Fruit fly (Drosophila melanogaster): Measurements from ENCODE around the gene CG7567.

CG7567 gene

dm6 chr3R:29618515-29619157 is 30.7 kb upstream of the CG7567 start, which contains the start of gene CG1907 (continued):
- peak; percentile 98 for TF ChIP-seq esg (GFP tag; conservative IDR thresholded peaks at IDR 0.05)
- no peak for TF ChIP-seq Dfd (GFP tag; optimal IDR thresholded peaks at IDR 0.05)
- peak; percentile 77 for TF ChIP-seq CG13624 (GFP tag; optimal IDR thresholded peaks at IDR 0.05)
- TF ChIP-seq tup (GFP tag; optimal IDR thresholded peaks at IDR 0.05), result peak; percentile 93
- TF ChIP-seq zen2 (GFP tag; IDR thresholded peaks at IDR 0.05; ENCODE audit: partially characterized antibody), result no peak
- peak; percentile 96 for TF ChIP-seq Med (GFP tag)
- TF ChIP-seq ro (GFP tag; IDR thresholded peaks at IDR 0.05), result peak; percentile 95
- peak; percentile 20 for TF ChIP-seq hkb (optimal IDR thresholded peaks at IDR 0.05)
- peak; percentile 99 for TF ChIP-seq hkb (GFP tag; IDR thresholded peaks at IDR 0.05)
- 0 out of 2 replicates have a peak, but pooled peaks have one; percentile 33 for TF ChIP-seq inv (GFP tag; IDR thresholded peaks at IDR 0.05; ENCODE audit: partially characterized antibody)
- TF ChIP-seq CG30431 (GFP tag; optimal IDR thresholded peaks at IDR 0.05), result peak; percentile 96
- peak; percentile 98 for TF ChIP-seq Oli (tag; optimal IDR thresholded peaks at IDR 0.05)
- peak; percentile 96 for TF ChIP-seq CG17612 (GFP tag; IDR thresholded peaks at IDR 0.05)
- peak; percentile 98 for TF ChIP-seq CG4820 (GFP tag; optimal IDR thresholded peaks at IDR 0.05)
- no peak for TF ChIP-seq Neu2 (GFP tag; optimal IDR thresholded peaks at IDR 0.05; ENCODE audit: borderline replicate concordance)
- TF ChIP-seq CG32532 (GFP tag; IDR thresholded peaks at IDR 0.05), result peak; percentile 99
- TF ChIP-seq schlank (tag; optimal IDR thresholded peaks at IDR 0.05), result peak; percentile 90
- TF ChIP-seq CG34422 (GFP tag; IDR thresholded peaks at IDR 0.05), result peak; percentile 98
- peak; percentile 85 for TF ChIP-seq CG4707 (GFP tag; optimal IDR thresholded peaks at IDR 0.05)
- TF ChIP-seq Hr39 (optimal IDR thresholded peaks at IDR 0.05), result no peak
- TF ChIP-seq gro (GFP tag; optimal IDR thresholded peaks at IDR 0.05), result peak; percentile 72
- TF ChIP-seq unc-4 (GFP tag; IDR thresholded peaks at IDR 0.05; ENCODE audit: partially characterized antibody), result peak; percentile 43; the same call in 1 of the 2 replicates
- TF ChIP-seq HmgZ (tag; optimal IDR thresholded peaks at IDR 0.05), result peak; percentile 97
- TF ChIP-seq Jarid2 (GFP tag; optimal IDR thresholded peaks at IDR 0.05), result peak; percentile 90
- TF ChIP-seq CG10267 (tag; optimal IDR thresholded peaks at IDR 0.05), result peak; percentile 99
- TF ChIP-seq btn (GFP tag; optimal IDR thresholded peaks at IDR 0.05), result peak; percentile 53
- peak; percentile 79 for TF ChIP-seq CG8944 (GFP tag; optimal IDR thresholded peaks at IDR 0.05)
- TF ChIP-seq CG11456 (GFP tag; IDR thresholded peaks at IDR 0.05), result peak; percentile 97
- TF ChIP-seq CG10321 (GFP tag; IDR thresholded peaks at IDR 0.05), result peak; percentile 86
- TF ChIP-seq bsh (GFP tag; optimal IDR thresholded peaks at IDR 0.05), result peak; percentile 88 to 98
- TF ChIP-seq CG3407 (GFP tag; optimal IDR thresholded peaks at IDR 0.05), result peak; percentile 96
- TF ChIP-seq jigr1 (GFP tag; IDR thresholded peaks at IDR 0.05), result peak; percentile 96
- TF ChIP-seq her (GFP tag; optimal IDR thresholded peaks at IDR 0.05), result peak; percentile 67
- TF ChIP-seq ems (GFP tag; optimal IDR thresholded peaks at IDR 0.05), result peak; percentile 90
- peak; percentile 99 for TF ChIP-seq E2f1 (GFP tag; IDR thresholded peaks at IDR 0.05)
- TF ChIP-seq CkIIα-i1 (GFP tag; IDR thresholded peaks at IDR 0.05), result peak; percentile 94
- peak; percentile 97 for TF ChIP-seq corto (GFP tag; optimal IDR thresholded peaks at IDR 0.05)
- peak; percentile 89 for TF ChIP-seq CG6654 (GFP tag; optimal IDR thresholded peaks at IDR 0.05)
- peak; percentile 98 for TF ChIP-seq chm (GFP tag; IDR thresholded peaks at IDR 0.05)
- TF ChIP-seq insv (GFP tag; optimal IDR thresholded peaks at IDR 0.05), result peak; percentile 76 to 98
- no peak for TF ChIP-seq CG14860 (GFP tag; IDR thresholded peaks at IDR 0.05; ENCODE audit: partially characterized antibody)
- peak; percentile 73 for TF ChIP-seq Hey (tag; optimal IDR thresholded peaks at IDR 0.05)
- TF ChIP-seq CG15696 (tag; optimal IDR thresholded peaks at IDR 0.05), result peak; percentile 98
- peak; percentile 97 for TF ChIP-seq nerfin-1 (tag; optimal IDR thresholded peaks at IDR 0.05)
- peak; percentile 98 for TF ChIP-seq croc (GFP tag; conservative IDR thresholded peaks at IDR 0.05)
- peak; percentile 96 for TF ChIP-seq NFAT (GFP tag; IDR thresholded peaks at IDR 0.05)
- TF ChIP-seq Sry-β (GFP tag; optimal IDR thresholded peaks at IDR 0.05), result peak; percentile 68
- TF ChIP-seq TFAM (GFP tag; optimal IDR thresholded peaks at IDR 0.05), result peak; percentile 91
- TF ChIP-seq fd96Cb (tag; optimal IDR thresholded peaks at IDR 0.05), result peak; percentile 98
- peak; percentile 88 for TF ChIP-seq mam (GFP tag; optimal IDR thresholded peaks at IDR 0.05)
